Worm (Caenorhabditis elegans) whole organism, young adult: ENCODE results near the gene rpl-3.

ENCODE experiments used
- F10E7.11 ChIP-seq: sonication (generic microtip); optimal IDR thresholded peaks from 2 replicates; lab custom pipeline; 2017; ENCODE audit warnings: mild to moderate bottlenecking, missing genetic modification characterization, moderate library complexity, missing compliant biosample characterization
- F33H1.4 ChIP-seq: fragments of 200-800 bp; sonication (Bioruptor generic); IDR thresholded peaks from 2 replicates; pipeline ENCODE4 v1.3.6; 2022; ENCODE audit warnings: missing genetic modification reagents, missing genetic modification characterization, missing compliant biosample characterization
- F57C9.4 ChIP-seq: sonication (generic microtip); optimal IDR thresholded peaks from 2 replicates; lab custom pipeline; 2017; ENCODE audit warnings: mild to moderate bottlenecking, missing genetic modification characterization, missing compliant biosample characterization
- T26A5.8 ChIP-seq: sonication (generic microtip); optimal IDR thresholded peaks from 2 replicates; lab custom pipeline; 2016; ENCODE audit warnings: missing genetic modification characterization, missing compliant biosample characterization
- Y79H2A.3 ChIP-seq: fragments of 200-800 bp; sonication (Bioruptor generic); conservative IDR thresholded peaks from 2 replicates; pipeline ENCODE4 v1.3.6; 2022; ENCODE audit warnings: missing genetic modification reagents, missing genetic modification characterization, missing compliant biosample characterization
- Y95B8A.8 ChIP-seq: fragments of 200-800 bp; sonication (Bioruptor generic); IDR thresholded peaks from 2 replicates; pipeline ENCODE4 v1.3.6; 2022; ENCODE audit warnings: missing genetic modification reagents, missing genetic modification characterization, missing compliant biosample characterization
- ZK185.1 ChIP-seq: sonication (generic microtip); optimal IDR thresholded peaks from 2 replicates; lab custom pipeline; 2016; ENCODE audit warnings: mild to moderate bottlenecking, missing genetic modification characterization, missing compliant biosample characterization; ENCODE audit not compliant: poor library complexity, severe bottlenecking
- atf-7 ChIP-seq: sonication (generic microtip); optimal IDR thresholded peaks from 2 replicates; lab custom pipeline; 2017; ENCODE audit warnings: mild to moderate bottlenecking, missing genetic modification characterization, missing compliant biosample characterization
- attf-5 ChIP-seq: fragments of 200-800 bp; sonication (Bioruptor generic); optimal IDR thresholded peaks from 2 replicates; lab custom pipeline; 2018; ENCODE audit warnings: mild to moderate bottlenecking, missing genetic modification characterization, missing compliant biosample characterization
- bed-2 ChIP-seq: fragments of 200-800 bp; sonication (Bioruptor generic); IDR thresholded peaks from 2 replicates; pipeline ENCODE4 v1.3.6; 2022; ENCODE audit warnings: missing genetic modification reagents, missing genetic modification characterization, missing compliant biosample characterization
- cebp-1 ChIP-seq, 2 experiments: fragments of 200-800 bp in 1 of 2; sonication (Bioruptor generic) in 1 of 2; sonication (generic microtip) in 1 of 2; IDR thresholded peaks in 1 of 2; optimal IDR thresholded peaks in 1 of 2; 2 replicates each; pipeline versions ENCODE4 v1.3.6 to Lab custom; 2017 to 2022; ENCODE audit warnings: missing compliant biosample characterization in 2 of 2, missing genetic modification characterization in 2 of 2, mild to moderate bottlenecking in 1 of 2, missing genetic modification reagents in 1 of 2, moderate library complexity in 1 of 2
- cebp-2 ChIP-seq: fragments of 200-800 bp; sonication (Bioruptor generic); IDR thresholded peaks from 2 replicates; pipeline ENCODE4 v1.3.6; 2022; ENCODE audit warnings: missing genetic modification characterization, missing compliant biosample characterization
- ceh-40 ChIP-seq: fragments of 200-800 bp; sonication (Bioruptor generic); IDR thresholded peaks from 2 replicates; pipeline ENCODE4 v1.3.6; 2022; ENCODE audit warnings: missing genetic modification characterization, missing compliant biosample characterization
- die-1 ChIP-seq: sonication (generic microtip); optimal IDR thresholded peaks from 2 replicates; lab custom pipeline; 2016; ENCODE audit warnings: missing genotype, mild to moderate bottlenecking, missing genetic modification characterization, missing compliant biosample characterization
- dox-1 ChIP-seq: fragments of 200-800 bp; sonication (Bioruptor generic); IDR thresholded peaks from 2 replicates; pipeline ENCODE4 v1.3.6; 2022; ENCODE audit warnings: missing genetic modification reagents, missing genetic modification characterization, missing compliant biosample characterization
- dpl-1 ChIP-seq: fragments of 150-350 bp; optimal IDR thresholded peaks from 2 replicates; lab custom pipeline; 2014; ENCODE audit warnings: missing biosample characterization, missing genetic modification reagents, missing genetic modification characterization
- hmg-1.2 ChIP-seq: fragments of 200-800 bp; sonication (Bioruptor generic); IDR thresholded peaks from 2 replicates; pipeline ENCODE4 v1.3.6; 2022; ENCODE audit warnings: missing genetic modification reagents, missing genetic modification characterization, missing compliant biosample characterization
- hrde-1 ChIP-seq: sonication (generic microtip); optimal IDR thresholded peaks from 2 replicates; lab custom pipeline; 2016; ENCODE audit warnings: missing genetic modification characterization, mild to moderate bottlenecking, missing compliant biosample characterization, moderate library complexity, missing genotype, missing genetic modification reagents, borderline replicate concordance
- hsf-1 ChIP-seq: fragments of 200-800 bp; sonication (Bioruptor generic); IDR thresholded peaks from 2 replicates; pipeline ENCODE4 v1.3.6; 2022; ENCODE audit warnings: missing genetic modification reagents, missing genetic modification characterization, missing compliant biosample characterization
- let-526 ChIP-seq: fragments of 200-800 bp; sonication (Bioruptor generic); IDR thresholded peaks from 2 replicates; pipeline ENCODE4 v1.3.6; 2022; ENCODE audit warnings: missing genetic modification reagents, missing genetic modification characterization, missing compliant biosample characterization
- lin-26 ChIP-seq: fragments of 200-800 bp; sonication (Bioruptor generic); IDR thresholded peaks from 2 replicates; pipeline ENCODE4 v1.3.6; 2022; ENCODE audit warnings: missing genetic modification reagents, missing genetic modification characterization, missing compliant biosample characterization
- lin-54 ChIP-seq: fragments of 200-800 bp; sonication (Bioruptor generic); optimal IDR thresholded peaks from 2 replicates; lab custom pipeline; 2018; ENCODE audit warnings: mild to moderate bottlenecking, missing genetic modification characterization, missing compliant biosample characterization
- madf-10 ChIP-seq: sonication (generic microtip); optimal IDR thresholded peaks from 2 replicates; lab custom pipeline; 2016; ENCODE audit warnings: mild to moderate bottlenecking, missing genetic modification characterization, missing compliant biosample characterization
- madf-3 ChIP-seq: fragments of 200-800 bp; sonication (Bioruptor generic); IDR thresholded peaks from 2 replicates; pipeline ENCODE4 v1.3.6; 2022; ENCODE audit warnings: missing genetic modification reagents, missing genetic modification characterization, missing compliant biosample characterization
- mcd-1 ChIP-seq: fragments of 200-800 bp; sonication (Bioruptor generic); IDR thresholded peaks from 2 replicates; pipeline ENCODE4 v1.3.6; 2022; ENCODE audit warnings: missing genetic modification reagents, missing genetic modification characterization, missing compliant biosample characterization
- nfyb-1 ChIP-seq: fragments of 200-800 bp; sonication (Bioruptor generic); IDR thresholded peaks from 2 replicates; pipeline ENCODE4 v1.3.6; 2022; ENCODE audit warnings: missing genetic modification reagents, missing genetic modification characterization, missing compliant biosample characterization
- nhr-120 ChIP-seq: fragments of 200-800 bp; sonication (Bioruptor generic); IDR thresholded peaks from 2 replicates; pipeline ENCODE4 v1.3.6; 2022; ENCODE audit warnings: missing genetic modification characterization, missing compliant biosample characterization
- nhr-80 ChIP-seq: sonication (generic microtip); optimal IDR thresholded peaks from 2 replicates; lab custom pipeline; 2016; ENCODE audit warnings: missing genetic modification characterization, missing compliant biosample characterization
- pbrm-1 ChIP-seq: fragments of 200-800 bp; sonication (Bioruptor generic); IDR thresholded peaks from 2 replicates; pipeline ENCODE4 v1.3.6; 2022; ENCODE audit warnings: missing genetic modification reagents, missing genetic modification characterization, missing compliant biosample characterization
- pha-4 ChIP-seq: fragments of 150-350 bp; sonication (generic microtip); optimal IDR thresholded peaks from 2 replicates; lab custom pipeline; 2014; ENCODE audit warnings: missing biosample characterization, missing genetic modification reagents, missing genetic modification characterization
- sea-2 ChIP-seq: fragments of 200-800 bp; sonication (Bioruptor generic); IDR thresholded peaks from 2 replicates; pipeline ENCODE4 v1.3.6; 2022; ENCODE audit warnings: missing genetic modification characterization, missing compliant biosample characterization
- snpc-4 ChIP-seq, 5 experiments: fragments of 150-350 bp in 1 of 5; sonication (generic microtip) in 4 of 5; optimal IDR thresholded peaks; 2 replicates each; lab custom pipeline; 2014 to 2018; ENCODE audit warnings: missing genetic modification characterization in 5 of 5, missing biosample characterization in 3 of 5, antibody characterized with exemption in 2 of 5, mild to moderate bottlenecking in 2 of 5, missing compliant biosample characterization in 2 of 5, missing genotype in 2 of 5, moderate library complexity in 2 of 5, missing genetic modification reagents in 1 of 5
- tbp1 ChIP-seq: fragments of 200-800 bp; sonication (Bioruptor generic); optimal IDR thresholded peaks from 2 replicates; lab custom pipeline; 2018; ENCODE audit warnings: mild to moderate bottlenecking, missing genetic modification characterization, missing compliant biosample characterization
- xnd-1 ChIP-seq: sonication (generic microtip); optimal IDR thresholded peaks from 2 replicates; lab custom pipeline; 2016; ENCODE audit warnings: missing genotype, missing genetic modification reagents, missing genetic modification characterization, missing compliant biosample characterization
- ztf-28 ChIP-seq: fragments of 200-800 bp; sonication (Bioruptor generic); IDR thresholded peaks from 2 replicates; pipeline ENCODE4 v1.3.6; 2022; ENCODE audit warnings: missing genetic modification reagents, missing genetic modification characterization, missing compliant biosample characterization
- ztf-6 ChIP-seq: fragments of 200-800 bp; sonication (Bioruptor generic); IDR thresholded peaks from 2 replicates; pipeline ENCODE4 v1.3.6; 2022; ENCODE audit warnings: missing genetic modification reagents, missing genetic modification characterization, missing compliant biosample characterization

The rpl-3 gene

DNA sequence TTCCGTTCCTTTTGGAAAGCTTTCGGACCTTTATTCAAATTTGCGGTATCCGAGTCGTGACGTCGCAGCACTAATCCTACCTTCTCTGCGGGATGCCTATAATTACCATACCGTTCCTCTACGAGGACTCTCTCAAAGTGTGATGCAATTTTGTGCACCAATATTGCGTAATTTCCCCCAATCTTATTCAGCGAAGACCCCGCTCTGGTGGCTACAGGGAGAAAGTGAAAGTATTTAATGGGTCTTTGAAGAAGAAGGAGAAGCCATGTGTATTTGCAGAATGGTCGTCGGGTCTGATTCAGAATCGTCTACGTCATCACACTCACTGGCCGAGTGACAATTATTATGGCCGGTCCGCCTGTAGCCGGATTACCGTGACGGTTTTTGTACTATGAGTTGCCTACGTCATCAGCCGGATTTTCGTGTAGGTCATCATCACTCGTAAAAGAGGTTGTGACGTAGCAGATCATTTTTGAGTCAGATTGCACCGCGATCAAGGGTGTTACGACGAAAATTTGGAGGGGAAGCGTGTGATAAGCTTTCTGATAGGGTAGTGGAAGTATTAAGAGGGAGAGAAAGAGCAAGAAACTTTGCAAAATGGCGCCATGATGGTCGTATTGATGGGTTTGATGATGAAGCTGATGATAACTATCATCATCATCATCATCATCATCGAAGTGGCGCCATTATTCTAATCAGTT, 8.7 kb downstream of the rpl-3 start:
- TF ChIP-seq F10E7.11 (tag; lab: Kevin White, UChicago) (no peak), cebp-2 (GFP tag; lab: Robert Waterston, UW) (0 out of 2 replicates have a peak, but pooled peaks have one; percentile 34), nhr-80 (tag; lab: Kevin White, UChicago) (peak; percentile 9)

DNA sequence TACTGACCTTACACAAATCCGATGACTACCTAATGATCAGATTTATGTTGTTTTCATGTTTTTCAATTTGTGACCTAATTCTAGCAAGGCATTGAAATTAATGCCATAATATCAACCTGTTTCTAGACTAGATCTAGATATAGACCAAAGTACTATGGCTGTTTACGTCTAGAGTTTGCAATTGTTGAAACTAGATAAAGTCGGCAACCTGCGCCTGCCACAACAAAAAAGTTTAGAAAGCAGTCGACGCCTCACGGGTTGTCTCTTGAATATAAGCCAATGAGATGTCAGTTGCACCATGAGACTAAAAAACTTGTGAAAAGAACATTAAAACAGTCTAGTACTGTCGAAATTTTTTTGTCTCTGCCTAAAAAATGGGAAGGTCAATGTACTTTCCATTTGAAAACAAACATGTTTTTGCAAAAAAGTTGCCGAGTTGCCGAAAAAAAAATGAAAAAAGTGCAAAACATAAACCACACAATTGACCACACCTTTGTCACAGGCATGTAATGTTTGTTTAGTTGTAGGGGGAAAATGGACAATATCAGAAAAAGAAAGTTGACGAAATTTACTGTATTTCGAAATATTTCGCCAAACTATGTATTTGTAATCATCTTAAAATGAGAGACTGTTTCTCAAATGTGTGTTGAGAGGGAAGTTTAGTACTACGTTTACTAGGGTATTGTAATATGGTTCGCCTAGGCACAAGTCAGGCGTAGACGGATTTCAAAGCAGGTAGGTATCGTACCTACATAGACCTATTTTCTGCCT, 11.5 kb downstream of the rpl-3 start:
- TF ChIP-seq cebp-1 (GFP tag; IDR thresholded peaks at IDR 0.05; lab: Robert Waterston, UW) (no peak), cebp-1 (tag; optimal IDR thresholded peaks at IDR 0.05; lab: Kevin White, UChicago) (peak; percentile 75), sea-2 (GFP tag; lab: Robert Waterston, UW) (no peak), snpc-4 (GFP tag; optimal IDR thresholded peaks at IDR 0.05; lab: Kevin White, UChicago) (no peak), snpc-4 (tag; optimal IDR thresholded peaks at IDR 0.05; lab: Kevin White, UChicago) (peak in 2 of 4 experiments; percentile 20 to 40)

DNA sequence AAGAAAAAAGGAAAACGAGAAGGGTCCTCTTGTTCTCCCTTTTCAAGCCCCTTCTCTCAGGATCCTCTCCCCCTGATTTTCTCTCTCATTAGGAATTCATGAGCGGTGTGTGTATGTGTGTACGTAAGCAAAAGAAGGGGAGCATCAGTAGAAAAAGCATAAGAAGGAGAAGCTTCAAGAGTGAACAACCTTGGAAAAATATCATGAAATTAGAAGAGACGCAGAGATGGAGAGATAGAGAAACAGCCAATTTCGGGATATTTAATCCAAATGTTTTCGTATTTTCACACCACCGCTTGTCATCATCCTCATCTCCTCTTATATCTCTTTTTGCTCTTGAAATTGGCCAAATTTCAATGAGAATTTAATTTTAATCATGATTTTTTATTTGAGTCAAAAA, 15.5 kb downstream of the rpl-3 start:
- TF ChIP-seq F33H1.4, result no peak
- no peak for TF ChIP-seq die-1 (tag; lab: Kevin White, UChicago)
- no peak for TF ChIP-seq let-526 (GFP tag; lab: Robert Waterston, UW)
- TF ChIP-seq Y95B8A.8 (GFP tag; lab: Robert Waterston, UW), result no peak
- TF ChIP-seq atf-7 (tag; lab: Kevin White, UChicago), result no peak
- TF ChIP-seq hmg-1.2 (GFP tag; lab: Robert Waterston, UW), result 0 out of 2 replicates have a peak, but pooled peaks have one; percentile 12
- TF ChIP-seq lin-26 (GFP tag; lab: Robert Waterston, UW), result no peak
- no peak for TF ChIP-seq nhr-120 (GFP tag; lab: Robert Waterston, UW)
- no peak for TF ChIP-seq madf-3 (GFP tag; lab: Robert Waterston, UW)

DNA sequence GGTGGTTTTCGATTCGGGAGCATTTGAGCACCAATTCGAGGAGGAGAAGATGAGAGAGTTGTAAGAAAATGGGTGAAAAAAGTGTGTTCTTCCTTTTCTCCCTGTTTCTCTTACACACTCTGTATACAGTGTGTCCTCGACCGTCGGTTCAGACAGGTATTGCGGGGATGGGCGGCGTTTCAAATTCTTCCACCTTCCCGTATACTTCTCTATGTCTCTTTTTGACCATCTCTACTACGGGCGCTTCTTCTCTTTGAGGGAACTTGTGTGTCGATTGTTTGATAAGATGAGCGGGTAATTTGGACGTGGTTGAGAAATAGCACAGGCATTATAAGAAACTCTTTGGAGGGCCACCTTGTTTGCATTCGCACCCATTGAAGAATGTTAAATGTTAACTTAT, 19.9 kb downstream of the rpl-3 start:
- TF ChIP-seq bed-2 (GFP tag; lab: Robert Waterston, UW) (no peak), cebp-1 (GFP tag; IDR thresholded peaks at IDR 0.05; lab: Robert Waterston, UW) (no peak), cebp-1 (tag; optimal IDR thresholded peaks at IDR 0.05; lab: Kevin White, UChicago) (peak; percentile 48), attf-5 (GFP tag; lab: Kevin White, UChicago) (peak; percentile 12), pha-4 (no peak), nhr-80 (tag; lab: Kevin White, UChicago) (peak; percentile 91), hmg-1.2 (GFP tag; lab: Robert Waterston, UW) (peak; percentile 24; the same call in 1 of the 2 replicates), dox-1 (GFP tag; lab: Robert Waterston, UW) (peak; percentile 74)
- TF ChIP-seq, all 124 proteins: peak for 5

DNA sequence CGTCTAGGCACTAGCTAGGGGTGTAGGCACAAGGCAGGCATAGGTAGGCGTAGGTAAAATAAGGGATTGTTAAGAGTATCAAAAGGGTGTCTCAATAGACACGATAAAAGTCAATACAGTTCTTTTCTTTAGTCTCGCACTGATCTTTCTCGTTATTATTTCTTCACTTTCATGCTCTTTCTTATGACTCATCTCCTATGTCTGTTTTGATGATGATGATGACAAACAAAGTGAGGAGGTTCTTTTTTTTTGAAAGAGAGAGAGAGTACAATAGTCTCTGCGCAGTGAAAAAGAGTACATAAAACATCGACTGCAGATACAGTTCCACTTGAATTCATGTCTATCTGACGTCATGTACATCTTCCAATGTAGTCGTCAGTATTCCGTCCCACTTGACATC, 22.2 kb downstream of the rpl-3 start:
- no peak for TF ChIP-seq T26A5.8 (tag; lab: Kevin White, UChicago)
- no peak for TF ChIP-seq ceh-40 (GFP tag; lab: Robert Waterston, UW)
- no peak for TF ChIP-seq tbp1 (GFP tag; lab: Kevin White, UChicago)
- no peak for TF ChIP-seq pbrm-1 (GFP tag; lab: Robert Waterston, UW)
- no peak for TF ChIP-seq xnd-1 (tag; lab: Kevin White, UChicago)
- TF ChIP-seq madf-10 (tag; lab: Kevin White, UChicago), result no peak
- TF ChIP-seq mcd-1, result no peak
- TF ChIP-seq ztf-28, result no peak
- no peak for TF ChIP-seq ztf-6 (GFP tag; lab: Robert Waterston, UW)
- TF ChIP-seq dpl-1 (GFP tag; lab: Kevin White, UChicago), result no peak
- TF ChIP-seq nfyb-1, result no peak
- no peak for TF ChIP-seq F57C9.4 (tag; lab: Kevin White, UChicago)
- TF ChIP-seq hrde-1 (tag; lab: Kevin White, UChicago), result no peak
- TF ChIP-seq hsf-1, result no peak
- no peak for TF ChIP-seq Y79H2A.3 (GFP tag; lab: Robert Waterston, UW)
- no peak for TF ChIP-seq F33H1.4
- no peak for TF ChIP-seq lin-54 (GFP tag; lab: Kevin White, UChicago)
- no peak for TF ChIP-seq ZK185.1 (tag; lab: Kevin White, UChicago)
